Fruit fly (Drosophila melanogaster): ENCODE measurements around the gene JMJD6.

Gene JMJD6

dm6 chr3R:22400246-22400645, 38.1 kb upstream of the JMJD6 start (continued):
- TF ChIP-seq CG7372 (GFP tag; IDR thresholded peaks at IDR 0.05) (0 out of 2 replicates have a peak, but pooled peaks have one; percentile 15), CG10654 (GFP tag; optimal IDR thresholded peaks at IDR 0.05) (no peak), MESR4 (GFP tag; optimal IDR thresholded peaks at IDR 0.05) (no peak), CG5953 (GFP tag; IDR thresholded peaks at IDR 0.05) (no peak), CG11560 (tag; IDR thresholded peaks at IDR 0.05) (no peak), eve (GFP tag; optimal IDR thresholded peaks at IDR 0.05) (no peak), sqz (GFP tag; optimal IDR thresholded peaks at IDR 0.05) (no peak), CG7963 (GFP tag; IDR thresholded peaks at IDR 0.05; ENCODE audit: partially characterized antibody) (no peak), CG17186 (GFP tag; optimal IDR thresholded peaks at IDR 0.05) (no peak), CG18476 (GFP tag; optimal IDR thresholded peaks at IDR 0.05) (peak; percentile 14), Taf1 (GFP tag; IDR thresholded peaks at IDR 0.05) (peak; percentile 55), Asciz (GFP tag; optimal IDR thresholded peaks at IDR 0.05) (no peak), odd (GFP tag; optimal IDR thresholded peaks at IDR 0.05) (no peak), Stat92E (GFP tag; optimal IDR thresholded peaks at IDR 0.05) (no peak), gt (GFP tag; IDR thresholded peaks at IDR 0.05) (no peak), Hey (tag; optimal IDR thresholded peaks at IDR 0.05) (no peak), CG15601 (tag; optimal IDR thresholded peaks at IDR 0.05) (no peak), crp (GFP tag; optimal IDR thresholded peaks at IDR 0.05) (no peak), Fer3 (tag; optimal IDR thresholded peaks at IDR 0.05) (no peak), CG17829 (tag; optimal IDR thresholded peaks at IDR 0.05) (peak; percentile 6), NK7.1 (GFP tag; optimal IDR thresholded peaks at IDR 0.05) (no peak), Xrp1 (GFP tag; IDR thresholded peaks at IDR 0.05) (peak; percentile 54; the same call in 1 of the 2 replicates), ATbp (GFP tag; optimal IDR thresholded peaks at IDR 0.05) (no peak), Side (GFP tag; optimal IDR thresholded peaks at IDR 0.05) (no peak), CG6254 (GFP tag; optimal IDR thresholded peaks at IDR 0.05) (no peak), row (GFP tag; IDR thresholded peaks at IDR 0.05) (peak; percentile 61; the same call in 2 of the 3 replicates), hkb (optimal IDR thresholded peaks at IDR 0.05) (no peak), hkb (GFP tag; IDR thresholded peaks at IDR 0.05) (peak; percentile 51; the same call in 1 of the 2 replicates), CG14441 (GFP tag; IDR thresholded peaks at IDR 0.05) (no peak), CG13775 (GFP tag; optimal IDR thresholded peaks at IDR 0.05) (peak; percentile 14), Opbp (GFP tag; IDR thresholded peaks at IDR 0.05; ENCODE audit: partially characterized antibody) (no peak), zfh1 (GFP tag; IDR thresholded peaks at IDR 0.05) (peak; percentile 56; the same call in 1 of the 3 replicates), stc (GFP tag; IDR thresholded peaks at IDR 0.05) (no peak), Bteb2 (GFP tag; optimal IDR thresholded peaks at IDR 0.05) (no peak), bab2 (GFP tag; optimal IDR thresholded peaks at IDR 0.05) (no peak), lov (optimal IDR thresholded peaks at IDR 0.05) (no peak), lov (GFP tag; IDR thresholded peaks at IDR 0.05) (no peak), Nf-YC (tag; optimal IDR thresholded peaks at IDR 0.05) (no peak), lilli (GFP tag; optimal IDR thresholded peaks at IDR 0.05) (peak; percentile 39), tin (GFP tag; optimal IDR thresholded peaks at IDR 0.05) (peak; percentile 3), CG1233 (GFP tag; optimal IDR thresholded peaks at IDR 0.05) (no peak), Antp (GFP tag; optimal IDR thresholded peaks at IDR 0.05) (no peak), pan (optimal IDR thresholded peaks at IDR 0.05) (no peak), pan (GFP tag; optimal IDR thresholded peaks at IDR 0.05 in 1 of 2, IDR thresholded peaks at IDR 0.05 in 1 of 2) (peak in 1 of 2 experiments; percentile 40), cg (GFP tag; optimal IDR thresholded peaks at IDR 0.05) (no peak), H15 (GFP tag; IDR thresholded peaks at IDR 0.05) (peak; percentile 14; the same call in 1 of the 3 replicates), Six4 (GFP tag; optimal IDR thresholded peaks at IDR 0.05) (no peak), CG8924 (tag; optimal IDR thresholded peaks at IDR 0.05) (peak; percentile 19), chif (GFP tag; optimal IDR thresholded peaks at IDR 0.05) (peak in 1 of 2 experiments; percentile 7), CG34376 (GFP tag; optimal IDR thresholded peaks at IDR 0.05) (no peak), NFAT (GFP tag; IDR thresholded peaks at IDR 0.05) (peak; percentile 60), CG2120 (GFP tag; optimal IDR thresholded peaks at IDR 0.05) (peak; percentile 61)

Data from whole organism, embryonic.